Worm (Caenorhabditis elegans) whole organism, L2 larva: ENCODE measurements around the gene C34D10.5.

Source experiments
- elt-1 ChIP-seq: fragments of 150-350 bp; optimal IDR thresholded peaks from 2 replicates; lab custom pipeline; 2014; ENCODE audit warnings: missing biosample characterization, missing genetic modification characterization
- fos-1 ChIP-seq: fragments of 150-350 bp; optimal IDR thresholded peaks from 2 replicates; lab custom pipeline; 2014; ENCODE audit warnings: missing biosample characterization, missing genetic modification characterization
- lin-11 ChIP-seq: fragments of 150-350 bp; sonication (generic microtip); optimal IDR thresholded peaks from 2 replicates; lab custom pipeline; 2014; ENCODE audit warnings: missing biosample characterization, missing genetic modification characterization, inconsistent platforms, mixed read lengths
- lsy-2 ChIP-seq, 2 experiments: fragments of 150-350 bp in 1 of 2; sonication (generic microtip) in 1 of 2; optimal IDR thresholded peaks; 2 replicates each; lab custom pipeline; 2014 to 2017; ENCODE audit warnings: missing biosample characterization in 2 of 2, missing genetic modification characterization in 2 of 2
- mab-5 ChIP-seq: fragments of 150-350 bp; optimal IDR thresholded peaks from 2 replicates; lab custom pipeline; 2014; ENCODE audit warnings: missing biosample characterization, missing genetic modification characterization
- mdl-1 ChIP-seq, 2 experiments: fragments of 150-350 bp in 1 of 2; sonication (generic microtip) in 1 of 2; optimal IDR thresholded peaks; 2 replicates each; lab custom pipeline; 2017; ENCODE audit warnings: missing biosample characterization in 2 of 2, missing genetic modification characterization in 2 of 2
- nhr-10 ChIP-seq: sonication (generic microtip); optimal IDR thresholded peaks from 2 replicates; lab custom pipeline; 2017; ENCODE audit warnings: missing biosample characterization, missing genetic modification characterization
- nhr-11 ChIP-seq: fragments of 150-350 bp; optimal IDR thresholded peaks from 2 replicates; lab custom pipeline; 2014; ENCODE audit warnings: missing biosample characterization, missing genetic modification characterization
- nhr-12 ChIP-seq: fragments of 150-350 bp; optimal IDR thresholded peaks from 2 replicates; lab custom pipeline; 2014; ENCODE audit warnings: missing biosample characterization, missing genetic modification characterization
- nhr-237 ChIP-seq: fragments of 150-350 bp; optimal IDR thresholded peaks from 2 replicates; lab custom pipeline; 2014; ENCODE audit warnings: missing biosample characterization, missing genetic modification characterization
- nhr-25 ChIP-seq: fragments of 150-350 bp; sonication (generic microtip); optimal IDR thresholded peaks from 3 replicates; lab custom pipeline; 2014; ENCODE audit warnings: missing biosample characterization, missing genetic modification characterization
- snpc-4 ChIP-seq: fragments of 150-350 bp; optimal IDR thresholded peaks from 2 replicates; lab custom pipeline; 2014; ENCODE audit warnings: missing biosample characterization, missing genetic modification characterization

ce11 chrX:8010652-8011051 is 7.2 kb upstream of the C34D10.5 start:
- no peak for TF ChIP-seq mdl-1 (tag; optimal IDR thresholded peaks at IDR 0.05; lab: Kevin White, UChicago)
- TF ChIP-seq nhr-237 (tag; lab: Kevin White, UChicago): no peak
- no peak for TF ChIP-seq snpc-4 (tag; lab: Kevin White, UChicago)
- TF ChIP-seq lin-11: no peak
- no peak for TF ChIP-seq nhr-10 (tag; lab: Kevin White, UChicago)
- TF ChIP-seq mab-5 (tag; lab: Kevin White, UChicago): no peak
- TF ChIP-seq nhr-12 (tag; lab: Kevin White, UChicago): no peak
- TF ChIP-seq fos-1: no peak
- TF ChIP-seq nhr-11 (tag; lab: Kevin White, UChicago): no peak
- TF ChIP-seq lsy-2 (tag; optimal IDR thresholded peaks at IDR 0.05; lab: Kevin White, UChicago): no peak
- peak; percentile 67 for TF ChIP-seq nhr-25 (tag; lab: Kevin White, UChicago)
- no peak for TF ChIP-seq elt-1 (tag; lab: Kevin White, UChicago)
